Fruit fly (Drosophila melanogaster) whole organism, embryonic: ENCODE measurements around the gene CG9021.

ENCODE experiments used
- Atf6 ChIP-seq: fragments of 200-800 bp; sonication (Bioruptor generic); IDR thresholded peaks from 2 replicates; pipeline ENCODE4 v1.3.6; 2022; ENCODE audit warnings: missing biosample characterization, missing genetic modification characterization
- Awh ChIP-seq: fragments of 200-800 bp; sonication (Bioruptor generic); IDR thresholded peaks from 2 replicates; pipeline ENCODE4, ENCODE4 v1.3.6; 2022; ENCODE audit warnings: missing biosample characterization, missing genetic modification characterization
- B-H1 ChIP-seq: fragments of 200-800 bp; sonication (Bioruptor generic); IDR thresholded peaks from 3 replicates; pipeline ENCODE4 v1.3.6; 2022; ENCODE audit warnings: missing biosample characterization, missing genetic modification characterization
- B-H2 ChIP-seq: fragments of 200-800 bp; sonication (Bioruptor generic); optimal IDR thresholded peaks from 2 replicates; lab custom pipeline; 2018; ENCODE audit warnings: missing biosample characterization, mild to moderate bottlenecking, missing genetic modification characterization
- CG11723 ChIP-seq: fragments of 200-800 bp; sonication (Bioruptor generic); optimal IDR thresholded peaks from 2 replicates; lab custom pipeline; 2017; ENCODE audit warnings: missing biosample characterization, mild to moderate bottlenecking, missing genetic modification characterization
- CG14441 ChIP-seq: fragments of 200-800 bp; sonication (Bioruptor generic); IDR thresholded peaks from 2 replicates; pipeline ENCODE4 v1.3.6; 2022; ENCODE audit warnings: missing biosample characterization, missing genetic modification characterization
- CG18476 ChIP-seq: fragments of 200-800 bp; sonication (Bioruptor generic); optimal IDR thresholded peaks from 2 replicates; lab custom pipeline; 2016; ENCODE audit warnings: missing biosample characterization, mild to moderate bottlenecking, missing genetic modification characterization
- CG2202 ChIP-seq: fragments of 200-800 bp; sonication (Bioruptor generic); optimal IDR thresholded peaks from 2 replicates; lab custom pipeline; 2018; ENCODE audit warnings: missing biosample characterization, mild to moderate bottlenecking, missing genetic modification characterization
- CG3065 ChIP-seq: fragments of 200-800 bp; sonication (Bioruptor generic); optimal IDR thresholded peaks from 2 replicates; lab custom pipeline; 2016; ENCODE audit warnings: missing biosample characterization, missing genetic modification characterization
- CG31388 ChIP-seq: fragments of 200-800 bp; sonication (Bioruptor generic); optimal IDR thresholded peaks from 2 replicates; lab custom pipeline; 2016; ENCODE audit warnings: missing biosample characterization, missing genetic modification characterization
- CG3281 ChIP-seq: fragments of 200-800 bp; sonication (Bioruptor generic); optimal IDR thresholded peaks from 3 replicates; lab custom pipeline; 2017; ENCODE audit warnings: missing biosample characterization, mild to moderate bottlenecking, missing genetic modification characterization
- CG4404 ChIP-seq: fragments of 200-800 bp; sonication (Bioruptor generic); IDR thresholded peaks from 2 replicates; pipeline ENCODE4 v1.3.6; 2022; ENCODE audit warnings: missing biosample characterization, missing genetic modification characterization
- CG4617 ChIP-seq: fragments of 200-800 bp; sonication (Bioruptor generic); optimal IDR thresholded peaks from 3 replicates; lab custom pipeline; 2016; ENCODE audit warnings: missing biosample characterization, missing genetic modification characterization, borderline replicate concordance
- CG4730 ChIP-seq: fragments of 200-800 bp; sonication (Bioruptor generic); IDR thresholded peaks from 2 replicates; pipeline ENCODE4 v1.3.6; 2022; ENCODE audit warnings: missing biosample characterization, missing genetic modification characterization
- CG6175 ChIP-seq: fragments of 200-800 bp; sonication (Bioruptor generic); IDR thresholded peaks from 3 replicates; pipeline ENCODE4 v1.3.6; 2022; ENCODE audit warnings: missing biosample characterization, missing genetic modification characterization
- CG6683 ChIP-seq: fragments of 200-800 bp; sonication (Bioruptor generic); optimal IDR thresholded peaks from 2 replicates; lab custom pipeline; 2017; ENCODE audit warnings: missing biosample characterization, mild to moderate bottlenecking, missing genetic modification characterization, missing genetic modification reagents
- CG8281 ChIP-seq: fragments of 200-800 bp; sonication (Bioruptor generic); optimal IDR thresholded peaks from 2 replicates; lab custom pipeline; 2018; ENCODE audit warnings: missing biosample characterization, mild to moderate bottlenecking, missing genetic modification characterization, moderate library complexity
- CG9437 ChIP-seq: fragments of 200-800 bp; sonication (Bioruptor generic); optimal IDR thresholded peaks from 2 replicates; lab custom pipeline; 2018; ENCODE audit warnings: missing biosample characterization, mild to moderate bottlenecking, missing genetic modification characterization
- D19B ChIP-seq: fragments of 200-800 bp; sonication (Bioruptor generic); optimal IDR thresholded peaks from 2 replicates; lab custom pipeline; 2017; ENCODE audit warnings: missing biosample characterization, mild to moderate bottlenecking, missing genetic modification characterization
- Dip2 ChIP-seq: fragments of 200-800 bp; sonication (Bioruptor generic); IDR thresholded peaks from 2 replicates; pipeline ENCODE4 v1.3.6; 2022; ENCODE audit warnings: missing biosample characterization, missing genetic modification characterization
- Dp ChIP-seq: fragments of 200-800 bp; sonication (Bioruptor generic); optimal IDR thresholded peaks from 2 replicates; lab custom pipeline; 2018; ENCODE audit warnings: missing biosample characterization, mild to moderate bottlenecking, missing genetic modification characterization, moderate library complexity
- Eip74EF ChIP-seq, 2 experiments: fragments of 200-800 bp in 1 of 2; fragments of >200 bp in 1 of 2; sonication (Bioruptor generic) in 1 of 2; optimal IDR thresholded peaks; 2 replicates each; lab custom pipeline; 2017 to 2019; ENCODE audit warnings: missing biosample characterization in 2 of 2, missing genetic modification characterization in 2 of 2, mild to moderate bottlenecking in 1 of 2, moderate library complexity in 1 of 2
- Hand ChIP-seq: fragments of 200-800 bp; sonication (Bioruptor generic); optimal IDR thresholded peaks from 2 replicates; lab custom pipeline; 2017; ENCODE audit warnings: mild to moderate bottlenecking, missing biosample characterization, missing genetic modification reagents, missing genetic modification characterization
- MESR4 ChIP-seq: fragments of 200-800 bp; sonication (Bioruptor generic); optimal IDR thresholded peaks from 2 replicates; lab custom pipeline; 2018; ENCODE audit warnings: missing biosample characterization, mild to moderate bottlenecking, missing genetic modification characterization, moderate library complexity
- Oli ChIP-seq: fragments of 200-800 bp; sonication (Bioruptor generic); optimal IDR thresholded peaks from 2 replicates; lab custom pipeline; 2018; ENCODE audit warnings: missing biosample characterization, mild to moderate bottlenecking, missing genetic modification characterization, moderate library complexity
- Pdp1 ChIP-seq, 2 experiments: fragments of 200-800 bp; sonication (Bioruptor generic); optimal IDR thresholded peaks; 3 replicates each; lab custom pipeline; 2016; ENCODE audit warnings: missing biosample characterization in 2 of 2, missing genetic modification characterization in 2 of 2, mild to moderate bottlenecking in 1 of 2, moderate library complexity in 1 of 2
- Spps ChIP-seq: fragments of 200-800 bp; sonication (Bioruptor generic); optimal IDR thresholded peaks from 2 replicates; lab custom pipeline; 2018; ENCODE audit warnings: missing biosample characterization, mild to moderate bottlenecking, missing genetic modification characterization
- Sry-δ ChIP-seq: fragments of 200-800 bp; sonication (Bioruptor generic); optimal IDR thresholded peaks from 2 replicates; lab custom pipeline; 2016; ENCODE audit warnings: missing biosample characterization, missing genetic modification characterization
- Usf ChIP-seq: fragments of 200-800 bp; sonication (Bioruptor generic); optimal IDR thresholded peaks from 2 replicates; lab custom pipeline; 2017; ENCODE audit warnings: missing genotype, missing biosample characterization, missing genetic modification characterization
- YL-1 ChIP-seq: fragments of 200-800 bp; sonication (Bioruptor generic); optimal IDR thresholded peaks from 3 replicates; lab custom pipeline; 2017; ENCODE audit warnings: missing biosample characterization, mild to moderate bottlenecking, missing genetic modification characterization
- ac ChIP-seq: fragments of 200-800 bp; sonication (Bioruptor generic); optimal IDR thresholded peaks from 3 replicates; lab custom pipeline; 2017; ENCODE audit warnings: missing biosample characterization, mild to moderate bottlenecking, missing genetic modification characterization
- aop ChIP-seq: fragments of 200-800 bp; sonication (Bioruptor generic); IDR thresholded peaks from 2 replicates; pipeline ENCODE4 v1.3.6; 2022; ENCODE audit warnings: missing biosample characterization, missing genetic modification characterization
- bbx ChIP-seq: fragments of 200-800 bp; sonication (Bioruptor generic); IDR thresholded peaks from 2 replicates; pipeline ENCODE4 v1.3.6; 2022; ENCODE audit warnings: missing biosample characterization, missing genetic modification characterization; ENCODE audit not compliant: partially characterized antibody
- bowl ChIP-seq: fragments of 200-800 bp; sonication (Bioruptor generic); IDR thresholded peaks from 2 replicates; pipeline ENCODE4 v1.3.6; 2022; ENCODE audit warnings: missing biosample characterization, missing genetic modification characterization
- btn ChIP-seq: fragments of 200-800 bp; sonication (Bioruptor generic); optimal IDR thresholded peaks from 2 replicates; lab custom pipeline; 2016; ENCODE audit warnings: missing biosample characterization, missing genetic modification characterization
- dan ChIP-seq: fragments of 200-800 bp; sonication (Bioruptor generic); IDR thresholded peaks from 2 replicates; pipeline ENCODE4 v1.3.6; 2022; ENCODE audit warnings: missing biosample characterization, missing genetic modification characterization
- ems ChIP-seq: fragments of 200-800 bp; sonication (Bioruptor generic); optimal IDR thresholded peaks from 3 replicates; lab custom pipeline; 2016; ENCODE audit warnings: missing biosample characterization, missing genetic modification characterization
- en ChIP-seq: fragments of 200-800 bp; sonication (Bioruptor generic); optimal IDR thresholded peaks from 2 replicates; lab custom pipeline; 2016; ENCODE audit warnings: missing biosample characterization, missing genetic modification characterization
- eve ChIP-seq, 2 experiments: fragments of >200 bp; optimal IDR thresholded peaks; 2 replicates each; lab custom pipeline; 2017; ENCODE audit warnings: missing biosample characterization in 2 of 2, missing genetic modification characterization in 2 of 2
- nau ChIP-seq: fragments of 200-800 bp; sonication (Bioruptor generic); optimal IDR thresholded peaks from 3 replicates; lab custom pipeline; 2017; ENCODE audit warnings: missing biosample characterization, mild to moderate bottlenecking, missing genetic modification characterization, missing genetic modification reagents
- otp ChIP-seq: fragments of 200-800 bp; sonication (Bioruptor generic); IDR thresholded peaks from 3 replicates; pipeline ENCODE4, ENCODE4 v1.3.6; 2022; ENCODE audit warnings: missing biosample characterization, missing genetic modification characterization
- pnt ChIP-seq: fragments of 200-800 bp; sonication (Bioruptor generic); optimal IDR thresholded peaks from 3 replicates; lab custom pipeline; 2016; ENCODE audit warnings: missing biosample characterization, missing genetic modification characterization
- psq ChIP-seq: fragments of 200-800 bp; sonication (Bioruptor generic); optimal IDR thresholded peaks from 2 replicates; lab custom pipeline; 2017; ENCODE audit warnings: missing biosample characterization, missing genetic modification characterization
- run ChIP-seq: fragments of 200-800 bp; sonication (Bioruptor generic); optimal IDR thresholded peaks from 3 replicates; lab custom pipeline; 2018; ENCODE audit warnings: missing biosample characterization, mild to moderate bottlenecking, missing genetic modification characterization
- slou ChIP-seq: fragments of 200-800 bp; sonication (Bioruptor generic); optimal IDR thresholded peaks from 3 replicates; lab custom pipeline; 2016; ENCODE audit warnings: missing biosample characterization, missing genetic modification characterization
- ssp ChIP-seq: fragments of 200-800 bp; sonication (Bioruptor generic); IDR thresholded peaks from 2 replicates; pipeline ENCODE4 v1.3.6; 2022; ENCODE audit warnings: missing biosample characterization, missing genetic modification characterization
- tin ChIP-seq: fragments of 200-800 bp; sonication (Bioruptor generic); optimal IDR thresholded peaks from 3 replicates; lab custom pipeline; 2016; ENCODE audit warnings: missing biosample characterization, missing genetic modification characterization
- tup ChIP-seq: fragments of 200-800 bp; sonication (Bioruptor generic); optimal IDR thresholded peaks from 2 replicates; lab custom pipeline; 2016; ENCODE audit warnings: missing biosample characterization, mild to moderate bottlenecking, missing genetic modification characterization, moderate library complexity
- zf30C ChIP-seq: fragments of 200-800 bp; sonication (Bioruptor generic); optimal IDR thresholded peaks from 3 replicates; lab custom pipeline; 2018; ENCODE audit warnings: missing biosample characterization, mild to moderate bottlenecking, missing genetic modification characterization

Gene CG9021

dm6 chr2L:5943229-5944078 is 39.0 kb upstream of the CG9021 start, which contains the start of the genes Sfp26Ad and Gpdh1 (continued):
- TF ChIP-seq zf30C (GFP tag; lab: Kevin White, UChicago), result no peak
- peak; percentile 12 for TF ChIP-seq CG2202 (tag; lab: Kevin White, UChicago)
- TF ChIP-seq CG6175 (GFP tag; lab: Robert Waterston, UW), result peak; percentile 57; the same call in 2 of the 3 replicates
- TF ChIP-seq ems (GFP tag; lab: Kevin White, UChicago), result peak; percentile 87
- TF ChIP-seq bbx (GFP tag; lab: Robert Waterston, UW), result no peak; the same call in 1 of the 2 replicates
- peak; percentile 47; the same call in 1 of the 2 replicates for TF ChIP-seq CG4730
- peak; percentile 41 for TF ChIP-seq CG18476 (GFP tag; lab: Kevin White, UChicago)
- TF ChIP-seq CG6683 (GFP tag; lab: Kevin White, UChicago), result peak; percentile 30
- TF ChIP-seq Awh (GFP tag; lab: Robert Waterston, UW), result peak; percentile 62; the same call in 1 of the 2 replicates
- TF ChIP-seq CG4617 (GFP tag; lab: Kevin White, UChicago), result peak; percentile 91
- TF ChIP-seq CG9437 (GFP tag; lab: Kevin White, UChicago), result peak; percentile 17
- TF ChIP-seq otp, result no peak
- TF ChIP-seq CG8281 (tag; lab: Kevin White, UChicago), result no peak
- TF ChIP-seq CG31388, result peak; percentile 31
- TF ChIP-seq dan (GFP tag; lab: Robert Waterston, UW), result no peak
- peak; percentile 15 for TF ChIP-seq CG3065 (GFP tag; lab: Kevin White, UChicago)
- peak; percentile 85 for TF ChIP-seq B-H2 (GFP tag; lab: Kevin White, UChicago)
- peak in 1 of 2 experiments; percentile 38 for TF ChIP-seq Eip74EF (GFP tag; optimal IDR thresholded peaks at IDR 0.05; lab: Kevin White, UChicago)
- peak; percentile 50 for TF ChIP-seq pnt (GFP tag; lab: Kevin White, UChicago)
- peak; percentile 99 for TF ChIP-seq Dp
- peak; percentile 60 for TF ChIP-seq CG14441
- TF ChIP-seq en (GFP tag; lab: Kevin White, UChicago), result peak; percentile 67
- peak; percentile 62 for TF ChIP-seq Hand (GFP tag; lab: Kevin White, UChicago)
- TF ChIP-seq Spps (tag; lab: Kevin White, UChicago), result peak; percentile 11
- peak; percentile 70 for TF ChIP-seq Atf6
- peak; percentile 11 for TF ChIP-seq btn
- TF ChIP-seq Oli (tag; lab: Kevin White, UChicago), result peak; percentile 22
- TF ChIP-seq ac, result no peak
- peak; percentile 15 for TF ChIP-seq Usf (GFP tag; lab: Kevin White, UChicago)
- peak; percentile 68 for TF ChIP-seq Sry-δ
- TF ChIP-seq CG11723 (GFP tag; lab: Kevin White, UChicago), result peak; percentile 57
- TF ChIP-seq B-H1 (GFP tag; lab: Robert Waterston, UW), result no peak
- peak; percentile 54 for TF ChIP-seq ssp (GFP tag; lab: Robert Waterston, UW)
- peak; percentile 68 for TF ChIP-seq nau
- peak; percentile 69 for TF ChIP-seq tup
- TF ChIP-seq run, result peak; percentile 40
- peak; percentile 60 for TF ChIP-seq CG3281
- no peak for TF ChIP-seq Dip2 (GFP tag; lab: Robert Waterston, UW)
- TF ChIP-seq MESR4 (GFP tag; lab: Kevin White, UChicago), result peak; percentile 65
- TF ChIP-seq Pdp1 (GFP tag; optimal IDR thresholded peaks at IDR 0.05; lab: Kevin White, UChicago), result peak; percentile 39 to 72
- TF ChIP-seq tin (GFP tag; lab: Kevin White, UChicago), result peak; percentile 86
- TF ChIP-seq aop (GFP tag; lab: Robert Waterston, UW), result no peak
- TF ChIP-seq slou (GFP tag; lab: Kevin White, UChicago), result peak; percentile 74
- TF ChIP-seq CG4404 (GFP tag; lab: Robert Waterston, UW), result peak; percentile 32; the same call in 1 of the 2 replicates
- TF ChIP-seq eve (GFP tag; optimal IDR thresholded peaks at IDR 0.05; lab: Kevin White, UChicago), result no peak
- peak; percentile 23 for TF ChIP-seq YL-1 (GFP tag; lab: Kevin White, UChicago)
- TF ChIP-seq bowl, result no peak
- TF ChIP-seq D19B (GFP tag; lab: Kevin White, UChicago), result peak; percentile 41
- TF ChIP-seq psq, result peak; percentile 61
